Fruit fly (Drosophila melanogaster): ENCODE results near the gene inaE.

The inaE gene

DNA sequence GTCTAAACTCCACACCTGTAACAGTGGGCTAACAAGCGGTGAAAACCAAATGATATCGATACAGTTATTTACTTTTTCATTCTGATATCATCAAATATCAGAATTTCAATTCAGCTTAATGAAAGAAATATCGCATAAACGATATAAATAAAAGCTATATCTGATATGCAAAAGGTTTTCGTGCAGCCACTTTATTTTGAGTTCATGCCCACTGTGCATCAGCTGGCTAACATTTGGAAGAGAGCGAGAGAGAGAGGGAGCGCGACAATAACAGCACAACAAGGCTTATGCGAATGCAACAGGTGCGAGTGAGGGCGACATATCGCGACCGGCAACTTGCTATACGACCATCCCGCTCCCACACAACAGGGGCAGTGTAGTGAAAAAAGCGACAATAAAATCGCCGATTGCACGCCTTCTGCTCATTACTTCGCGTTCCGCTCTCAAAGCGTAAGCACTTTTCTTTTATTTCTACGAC lies 44.1 kb upstream of the inaE start, which contains the start of gene CG11151 (continued):
- TF ChIP-seq cyc (GFP tag; optimal IDR thresholded peaks at IDR 0.05) = peak; percentile 95
- peak; percentile 95 for TF ChIP-seq CG3919 (GFP tag; optimal IDR thresholded peaks at IDR 0.05)
- peak; percentile 75 for TF ChIP-seq Hr38 (GFP tag; optimal IDR thresholded peaks at IDR 0.05)
- TF ChIP-seq CG16779 (tag; optimal IDR thresholded peaks at IDR 0.05) = peak; percentile 94
- TF ChIP-seq CG10669 (GFP tag; optimal IDR thresholded peaks at IDR 0.05) = peak; percentile 97
- peak; percentile 97 for TF ChIP-seq CG7368 (GFP tag; optimal IDR thresholded peaks at IDR 0.05)
- TF ChIP-seq salr (GFP tag; optimal IDR thresholded peaks at IDR 0.05) = peak; percentile 92 to 95
- TF ChIP-seq lz (GFP tag; optimal IDR thresholded peaks at IDR 0.05) = peak; percentile 97

DNA sequence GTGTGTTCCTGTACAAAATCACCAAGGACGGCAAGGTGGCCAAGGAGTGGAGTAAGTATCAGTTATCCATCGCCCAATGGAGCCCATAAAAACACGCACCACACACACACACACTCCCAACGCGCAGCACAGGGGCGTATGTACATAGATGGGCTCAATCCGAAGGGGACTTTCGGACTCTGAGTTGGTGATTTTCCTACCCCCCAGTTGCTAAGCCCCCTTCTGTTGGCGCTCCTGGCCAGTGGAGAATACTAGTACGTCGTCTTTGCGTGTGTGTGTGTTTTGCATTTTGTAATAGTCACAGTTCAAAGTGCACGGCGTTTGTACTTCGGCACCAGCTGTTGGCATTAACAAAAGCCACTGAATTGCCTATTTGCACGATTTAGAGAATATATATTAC lies 43.5 kb upstream of the inaE start:
- peak; percentile 79 for TF ChIP-seq CG1621 (tag; optimal IDR thresholded peaks at IDR 0.05)
- peak; percentile 83 for TF ChIP-seq CG9139 (GFP tag; optimal IDR thresholded peaks at IDR 0.05)
- TF ChIP-seq fkh (GFP tag; optimal IDR thresholded peaks at IDR 0.05) = peak; percentile 13
- peak; percentile 83 for TF ChIP-seq CG32006 (GFP tag; optimal IDR thresholded peaks at IDR 0.05)
- peak; percentile 67 for TF ChIP-seq esn (GFP tag; optimal IDR thresholded peaks at IDR 0.05)
- peak; percentile 66 for TF ChIP-seq CG34406 (GFP tag; optimal IDR thresholded peaks at IDR 0.05)
- TF ChIP-seq Ets96B (tag; optimal IDR thresholded peaks at IDR 0.05) = peak; percentile 80
- peak; percentile 78 for TF ChIP-seq Gug (GFP tag; IDR thresholded peaks at IDR 0.05)
- TF ChIP-seq CG7368 (GFP tag; optimal IDR thresholded peaks at IDR 0.05) = peak; percentile 89
- TF ChIP-seq Eip93F (GFP tag; optimal IDR thresholded peaks at IDR 0.05) = peak; percentile 27
- TF ChIP-seq dac (GFP tag; optimal IDR thresholded peaks at IDR 0.05) = peak; percentile 88
- peak; percentile 77 for TF ChIP-seq CG16779 (tag; optimal IDR thresholded peaks at IDR 0.05)
- TF ChIP-seq fd59A (GFP tag; optimal IDR thresholded peaks at IDR 0.05) = peak; percentile 66
- TF ChIP-seq OdsH (GFP tag; optimal IDR thresholded peaks at IDR 0.05) = peak; percentile 85
- TF ChIP-seq spab (GFP tag; optimal IDR thresholded peaks at IDR 0.05) = peak; percentile 83
- peak; percentile 91 for TF ChIP-seq net (GFP tag; optimal IDR thresholded peaks at IDR 0.05)
- TF ChIP-seq svp (GFP tag) = peak; percentile 87
- TF ChIP-seq Smox (GFP tag; optimal IDR thresholded peaks at IDR 0.05) = peak; percentile 68
- TF ChIP-seq Sox102F (GFP tag; optimal IDR thresholded peaks at IDR 0.05) = peak; percentile 64
- TF ChIP-seq CG8119 (GFP tag; IDR thresholded peaks at IDR 0.05) = peak; percentile 83
- TF ChIP-seq salr (GFP tag; optimal IDR thresholded peaks at IDR 0.05) = peak; percentile 71 to 81
- TF ChIP-seq CG10669 (GFP tag; optimal IDR thresholded peaks at IDR 0.05) = peak; percentile 81
- peak; percentile 48 for TF ChIP-seq CG11902 (GFP tag; optimal IDR thresholded peaks at IDR 0.05)
- TF ChIP-seq CG11294 (GFP tag; IDR thresholded peaks at IDR 0.05) = peak; percentile 85
- peak; percentile 79 for TF ChIP-seq CG4318 (GFP tag; optimal IDR thresholded peaks at IDR 0.05)
- peak; percentile 70 for TF ChIP-seq CG8632 (GFP tag; optimal IDR thresholded peaks at IDR 0.05)
- TF ChIP-seq fd85E (GFP tag; optimal IDR thresholded peaks at IDR 0.05) = peak; percentile 11
- peak; percentile 63 for TF ChIP-seq CG11762 (GFP tag; optimal IDR thresholded peaks at IDR 0.05; ENCODE audit: insufficient read depth)
- peak; percentile 79 for TF ChIP-seq CG15336 (GFP tag; IDR thresholded peaks at IDR 0.05)
- TF ChIP-seq Eip75B (GFP tag; optimal IDR thresholded peaks at IDR 0.05) = peak; percentile 82
- peak; percentile 79 for TF ChIP-seq Sox14 (GFP tag; optimal IDR thresholded peaks at IDR 0.05)
- TF ChIP-seq ss (GFP tag; optimal IDR thresholded peaks at IDR 0.05) = peak; percentile 94
- TF ChIP-seq Met (GFP tag; optimal IDR thresholded peaks at IDR 0.05) = peak; percentile 69
- TF ChIP-seq Blimp-1 (GFP tag; optimal IDR thresholded peaks at IDR 0.05) = peak; percentile 17
- TF ChIP-seq Hr38 (GFP tag; optimal IDR thresholded peaks at IDR 0.05) = peak; percentile 50
- TF ChIP-seq CG8319 (GFP tag; optimal IDR thresholded peaks at IDR 0.05) = peak; percentile 68
- TF ChIP-seq CG31627 (GFP tag; optimal IDR thresholded peaks at IDR 0.05) = peak; percentile 74
- peak; percentile 87 for TF ChIP-seq CG3919 (GFP tag; optimal IDR thresholded peaks at IDR 0.05)
- peak; percentile 94 for TF ChIP-seq eg (GFP tag; IDR thresholded peaks at IDR 0.05)
- TF ChIP-seq CG6276 (GFP tag; optimal IDR thresholded peaks at IDR 0.05) = peak; percentile 85
- TF ChIP-seq CG6163 (GFP tag; IDR thresholded peaks at IDR 0.05) = peak; percentile 91
- peak; percentile 95 for TF ChIP-seq CG6808 (GFP tag; optimal IDR thresholded peaks at IDR 0.05)
- peak; percentile 35 for TF ChIP-seq CG6854 (GFP tag; optimal IDR thresholded peaks at IDR 0.05)
- TF ChIP-seq vri (GFP tag; optimal IDR thresholded peaks at IDR 0.05) = peak; percentile 63
- peak; percentile 79 for TF ChIP-seq lz (GFP tag; optimal IDR thresholded peaks at IDR 0.05)
- peak; percentile 79 for TF ChIP-seq acj6 (GFP tag; optimal IDR thresholded peaks at IDR 0.05)
- TF ChIP-seq topi (GFP tag; optimal IDR thresholded peaks at IDR 0.05) = peak; percentile 59
